Fruit fly (Drosophila melanogaster) whole organism, adult: ENCODE data around the gene CG7824.

Experiments
- CG14711 ChIP-seq: fragments of 200-800 bp; sonication (Bioruptor generic); optimal IDR thresholded peaks from 2 replicates; lab custom pipeline; 2018; ENCODE audit warnings: missing biosample characterization, mild to moderate bottlenecking, missing genetic modification characterization, moderate library complexity
- Hr96 ChIP-seq: fragments of 200-800 bp; sonication (Bioruptor generic); optimal IDR thresholded peaks from 2 replicates; lab custom pipeline; 2016; ENCODE audit warnings: missing biosample characterization, missing genetic modification characterization
- cnc ChIP-seq, 2 experiments: fragments of >200 bp; optimal IDR thresholded peaks; 2 replicates each; lab custom pipeline; 2017
- kay ChIP-seq: fragments of 200-800 bp; sonication (Bioruptor generic); peaks from one replicate; lab custom pipeline; 2016; ENCODE audit warnings: missing biosample characterization, missing genetic modification characterization, borderline replicate concordance

DNA sequence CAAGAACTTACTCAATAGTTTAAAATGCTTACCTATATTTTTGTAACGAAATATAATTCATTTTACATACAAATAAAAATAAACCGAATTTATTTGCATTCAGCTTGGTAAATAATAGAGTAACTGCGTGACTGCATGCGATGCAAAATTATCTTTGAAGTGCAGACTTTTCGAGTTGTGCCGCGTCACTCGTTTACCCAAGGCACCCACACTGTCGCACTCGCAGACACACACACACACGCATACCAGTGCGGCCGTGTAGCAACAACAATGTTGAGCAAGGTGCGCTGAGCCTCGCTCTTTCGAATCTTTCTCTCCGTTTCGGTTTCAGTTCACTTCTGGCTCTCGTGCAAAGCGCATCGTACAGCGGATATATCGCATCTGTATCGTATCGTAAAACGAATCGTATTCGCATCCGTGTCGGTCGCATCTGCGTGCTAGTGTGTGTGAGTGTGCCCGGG, 18.0 kb upstream of the CG7824 start, which contains the start of gene CG31038:
- TF ChIP-seq kay (GFP tag; lab: Kevin White, UChicago) (peak; percentile 78), cnc (optimal IDR thresholded peaks at IDR 0.05; lab: Kevin White, UChicago) (peak; percentile 61 to 74), Hr96 (GFP tag; lab: Kevin White, UChicago) (no peak), CG14711 (tag; lab: Kevin White, UChicago) (peak; percentile 29)
